Worm (Caenorhabditis elegans) whole organism, L2 larva: ENCODE results near the gene fbxb-10.
A peak's percentile ranks its signal among the peaks of the same experiment; 100 is the strongest.

Source experiments
- F13H6.1 ChIP-seq: sonication (generic microtip); optimal IDR thresholded peaks from 2 replicates; lab custom pipeline; 2016; ENCODE audit warnings: missing genetic modification characterization, missing compliant biosample characterization
- ama-1 ChIP-seq: fragments of 150-350 bp; optimal IDR thresholded peaks from 2 replicates; lab custom pipeline; 2018; ENCODE audit warnings: inconsistent platforms
- ceh-82 ChIP-seq: fragments of 150-350 bp; optimal IDR thresholded peaks from 2 replicates; lab custom pipeline; 2014; ENCODE audit warnings: missing biosample characterization, missing genetic modification characterization
- elt-1 ChIP-seq: fragments of 150-350 bp; optimal IDR thresholded peaks from 2 replicates; lab custom pipeline; 2014; ENCODE audit warnings: missing biosample characterization, missing genetic modification characterization
- fos-1 ChIP-seq: fragments of 150-350 bp; optimal IDR thresholded peaks from 2 replicates; lab custom pipeline; 2014; ENCODE audit warnings: missing biosample characterization, missing genetic modification characterization
- lin-11 ChIP-seq: fragments of 150-350 bp; sonication (generic microtip); optimal IDR thresholded peaks from 2 replicates; lab custom pipeline; 2014; ENCODE audit warnings: missing biosample characterization, missing genetic modification characterization, inconsistent platforms, mixed read lengths
- lin-13 ChIP-seq: fragments of 150-350 bp; optimal IDR thresholded peaks from 2 replicates; lab custom pipeline; 2014; ENCODE audit warnings: missing biosample characterization, missing genetic modification reagents, missing genetic modification characterization
- mab-5 ChIP-seq: fragments of 150-350 bp; optimal IDR thresholded peaks from 2 replicates; lab custom pipeline; 2014; ENCODE audit warnings: missing biosample characterization, missing genetic modification characterization
- nhr-237 ChIP-seq: fragments of 150-350 bp; optimal IDR thresholded peaks from 2 replicates; lab custom pipeline; 2014; ENCODE audit warnings: missing biosample characterization, missing genetic modification characterization

DNA sequence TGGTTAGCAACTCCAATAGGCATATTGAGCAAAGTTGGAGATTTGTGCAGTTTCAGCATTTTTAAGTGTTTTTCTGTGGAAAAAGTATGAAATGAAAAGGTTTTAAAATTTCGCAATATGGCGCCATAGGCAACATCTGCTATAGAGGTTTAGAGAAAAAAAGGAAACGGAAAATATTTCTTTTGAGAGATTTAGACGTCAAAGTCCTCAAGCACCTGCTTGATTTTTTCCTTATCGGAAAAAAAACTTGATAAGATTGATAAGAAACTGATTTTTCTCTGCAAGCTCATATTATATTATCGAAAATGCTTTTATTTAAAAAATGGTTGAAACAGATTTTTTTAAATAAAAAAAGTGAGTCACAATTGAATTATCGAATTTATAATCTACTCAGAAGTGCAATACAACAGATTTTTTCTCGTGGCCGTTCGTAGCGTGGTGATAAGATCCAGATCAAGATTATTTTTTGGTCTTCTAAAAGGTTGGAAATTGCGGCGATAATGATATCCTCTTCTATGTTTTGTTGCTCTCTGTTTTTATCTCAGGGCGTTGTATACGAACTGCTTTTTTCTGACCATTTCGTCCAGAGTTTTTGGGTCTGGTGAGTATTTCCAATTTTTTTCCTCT lies 1.9 kb upstream of the fbxb-10 start, which contains the start of gene fbxc-19:
- no peak for TF ChIP-seq lin-11 (tag; lab: Kevin White, UChicago)
- TF ChIP-seq ama-1 (lab: Kevin White, UChicago): no peak
- no peak for TF ChIP-seq elt-1
- peak; percentile 44 for TF ChIP-seq F13H6.1 (tag; lab: Kevin White, UChicago)
- no peak for TF ChIP-seq nhr-237
- TF ChIP-seq ceh-82 (tag; lab: Kevin White, UChicago): no peak
- peak; percentile 97 for TF ChIP-seq fos-1 (tag; lab: Kevin White, UChicago)
- no peak for TF ChIP-seq lin-13 (GFP tag; lab: Kevin White, UChicago)
- no peak for TF ChIP-seq mab-5 (tag; lab: Kevin White, UChicago)
